Fruit fly (Drosophila melanogaster) Kc167 (cell line): ENCODE data around the gene Or33b.

Experiments
- Myc ChIP-seq: fragments of >200 bp; optimal IDR thresholded peaks from 2 replicates; lab custom pipeline; 2017; ENCODE audit warnings: missing external identifiers
- Sin3A ChIP-seq: fragments of >200 bp; optimal IDR thresholded peaks from 2 replicates; lab custom pipeline; 2018; ENCODE audit warnings: missing external identifiers
- h ChIP-seq: fragments of >200 bp; optimal IDR thresholded peaks from 3 replicates; lab custom pipeline; 2018; ENCODE audit warnings: missing external identifiers
- insv ChIP-seq: fragments of >200 bp; optimal IDR thresholded peaks from 3 replicates; lab custom pipeline; 2018; ENCODE audit warnings: missing external identifiers
- psq ChIP-seq: fragments of >200 bp; optimal IDR thresholded peaks from 2 replicates; lab custom pipeline; 2017; ENCODE audit warnings: missing external identifiers
- ttk ChIP-seq: sonication (Bioruptor generic); optimal IDR thresholded peaks from 2 replicates; lab custom pipeline; 2017; ENCODE audit warnings: missing external identifiers

The Or33b gene

dm6 chr2L:11943829-11944228 is 7.8 kb downstream of the Or33b start, which contains the start of gene Crys:
Gene Crys, plus strand, starts transcription at chr2L:11944129.
- TF ChIP-seq psq (lab: Kevin White, UChicago): no peak

dm6 chr2L:11947641-11948040 is 11.7 kb downstream of the Or33b start, which contains the start of gene CG16964:
Gene CG16964, plus strand, starts transcription at chr2L:11947941.
- TF ChIP-seq Myc (lab: Kevin White, UChicago) (no peak), h (lab: Kevin White, UChicago) (no peak), Sin3A (lab: Kevin White, UChicago) (no peak), psq (lab: Kevin White, UChicago) (no peak), insv (lab: Kevin White, UChicago) (no peak), ttk (lab: Kevin White, UChicago) (no peak)

- TF ChIP-seq psq (lab: Kevin White, UChicago) (no peak), Sin3A (lab: Kevin White, UChicago) (no peak), Myc (lab: Kevin White, UChicago) (no peak), insv (lab: Kevin White, UChicago) (no peak), ttk (lab: Kevin White, UChicago) (no peak), h (lab: Kevin White, UChicago) (no peak)
Measured at dm6 chr2L:11948479-11948878, 12.5 kb downstream of the Or33b start.

dm6 chr2L:11949917-11950316 is 13.9 kb downstream of the Or33b start:
- TF ChIP-seq h (lab: Kevin White, UChicago) (no peak), insv (lab: Kevin White, UChicago) (no peak), psq (lab: Kevin White, UChicago) (no peak), Sin3A (lab: Kevin White, UChicago) (no peak), Myc (lab: Kevin White, UChicago) (no peak), ttk (lab: Kevin White, UChicago) (no peak)

dm6 chr2L:11955839-11956238 is 19.9 kb downstream of the Or33b start:
- TF ChIP-seq insv (lab: Kevin White, UChicago) (no peak), psq (lab: Kevin White, UChicago) (no peak), Myc (lab: Kevin White, UChicago) (no peak), h (lab: Kevin White, UChicago) (no peak), ttk (lab: Kevin White, UChicago) (no peak), Sin3A (lab: Kevin White, UChicago) (no peak)

- TF ChIP-seq h (lab: Kevin White, UChicago): no peak
- no peak for TF ChIP-seq ttk (lab: Kevin White, UChicago)
- no peak for TF ChIP-seq Sin3A (lab: Kevin White, UChicago)
- no peak for TF ChIP-seq Myc (lab: Kevin White, UChicago)
- TF ChIP-seq insv (lab: Kevin White, UChicago): no peak
- no peak for TF ChIP-seq psq (lab: Kevin White, UChicago)
Measured at dm6 chr2L:11958729-11959128, 22.7 kb downstream of the Or33b start.

- TF ChIP-seq insv (lab: Kevin White, UChicago) (no peak), Myc (lab: Kevin White, UChicago) (no peak), ttk (lab: Kevin White, UChicago) (no peak), h (lab: Kevin White, UChicago) (no peak), psq (lab: Kevin White, UChicago) (no peak), Sin3A (lab: Kevin White, UChicago) (no peak)
Measured at dm6 chr2L:11960909-11961308, 24.9 kb downstream of the Or33b start.

dm6 chr2L:11963422-11964322 is 27.7 kb downstream of the Or33b start:
- no peak for TF ChIP-seq Myc (lab: Kevin White, UChicago)
- TF ChIP-seq h (lab: Kevin White, UChicago): no peak
- TF ChIP-seq psq (lab: Kevin White, UChicago): no peak
- no peak for TF ChIP-seq Sin3A (lab: Kevin White, UChicago)
- TF ChIP-seq ttk (lab: Kevin White, UChicago): no peak
- no peak for TF ChIP-seq insv (lab: Kevin White, UChicago)

dm6 chr2L:11965610-11966594 is 29.9 kb downstream of the Or33b start:
- TF ChIP-seq psq (lab: Kevin White, UChicago) (no peak), insv (lab: Kevin White, UChicago) (no peak), Myc (lab: Kevin White, UChicago) (no peak), h (lab: Kevin White, UChicago) (no peak), ttk (lab: Kevin White, UChicago) (no peak), Sin3A (lab: Kevin White, UChicago) (no peak)

dm6 chr2L:11968581-11969272 is 32.7 kb downstream of the Or33b start:
- TF ChIP-seq psq (lab: Kevin White, UChicago) (no peak), ttk (lab: Kevin White, UChicago) (no peak), insv (lab: Kevin White, UChicago) (no peak), h (lab: Kevin White, UChicago) (no peak), Myc (lab: Kevin White, UChicago) (no peak), Sin3A (lab: Kevin White, UChicago) (no peak)
